Fruit fly (Drosophila melanogaster): ENCODE results near the gene Sec13.

dm6 chr3R:23402508-23402907 lies 46.4 kb downstream of the Sec13 start, which contains the start of gene Ir94d:
- TF ChIP-seq insv (optimal IDR thresholded peaks at IDR 0.05) = no peak
- no peak for TF ChIP-seq Myc (optimal IDR thresholded peaks at IDR 0.05)
